Worm (Caenorhabditis elegans) whole organism, late embryonic: ENCODE results near the gene tmem-218.

Experiments used
- F13H6.1 ChIP-seq: sonication (generic microtip); optimal IDR thresholded peaks from 2 replicates; lab custom pipeline; 2016; ENCODE audit warnings: missing genetic modification characterization, missing compliant biosample characterization
- ama-1 ChIP-seq: fragments of 150-350 bp; optimal IDR thresholded peaks from 2 replicates; lab custom pipeline; 2014
- ceh-6 ChIP-seq: fragments of 200-800 bp; sonication (Bioruptor generic); optimal IDR thresholded peaks from 2 replicates; lab custom pipeline; 2018; ENCODE audit warnings: mild to moderate bottlenecking, missing genetic modification characterization, missing compliant biosample characterization
- elt-4 ChIP-seq: sonication (generic microtip); optimal IDR thresholded peaks from 2 replicates; lab custom pipeline; 2016; ENCODE audit warnings: missing genetic modification characterization, missing compliant biosample characterization
- ets-4 ChIP-seq: sonication (generic microtip); optimal IDR thresholded peaks from 2 replicates; lab custom pipeline; 2016; ENCODE audit warnings: missing genetic modification characterization, missing compliant biosample characterization
- fax-1 ChIP-seq: sonication (generic microtip); optimal IDR thresholded peaks from 2 replicates; lab custom pipeline; 2016; ENCODE audit warnings: missing genotype, missing genetic modification characterization, missing compliant biosample characterization
- lin-11 ChIP-seq: fragments of 200-800 bp; sonication (Bioruptor generic); optimal IDR thresholded peaks from 2 replicates; lab custom pipeline; 2018; ENCODE audit warnings: mild to moderate bottlenecking, missing genetic modification characterization, missing compliant biosample characterization
- rnt-1 ChIP-seq: sonication (generic microtip); optimal IDR thresholded peaks from 2 replicates; lab custom pipeline; 2016; ENCODE audit warnings: missing genetic modification characterization, missing compliant biosample characterization
- unc-42 ChIP-seq: sonication (generic microtip); optimal IDR thresholded peaks from 2 replicates; lab custom pipeline; 2016; ENCODE audit warnings: missing genotype, missing genetic modification characterization, missing compliant biosample characterization
- unc-86 ChIP-seq: sonication (generic microtip); optimal IDR thresholded peaks from 2 replicates; lab custom pipeline; 2016; ENCODE audit warnings: missing genetic modification characterization, missing compliant biosample characterization

DNA sequence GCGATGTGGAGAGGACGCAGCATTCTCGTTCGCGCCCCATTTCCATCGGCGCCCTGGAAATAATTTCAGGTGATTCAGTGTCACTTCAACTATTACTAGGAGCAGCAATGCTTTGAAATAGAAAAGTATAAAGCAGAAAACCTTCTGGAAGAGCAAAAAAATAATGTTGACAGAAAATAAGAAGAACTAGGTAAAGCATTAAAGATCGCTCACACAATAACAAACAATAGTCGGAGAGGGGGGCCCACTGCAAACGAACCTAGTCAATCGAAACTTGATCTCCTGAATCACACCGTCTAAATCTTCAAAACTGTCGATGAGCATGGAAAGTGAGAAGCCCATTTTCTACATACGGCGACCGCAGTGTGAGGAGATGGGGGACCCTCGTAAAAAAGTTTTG, 21.6 kb upstream of the tmem-218 start:
- TF ChIP-seq F13H6.1 (tag; lab: Kevin White, UChicago) (no peak), fax-1 (tag; lab: Kevin White, UChicago) (no peak), ets-4 (tag; lab: Kevin White, UChicago) (no peak), ama-1 (lab: Kevin White, UChicago) (no peak), unc-42 (tag; lab: Kevin White, UChicago) (no peak), lin-11 (tag; lab: Kevin White, UChicago) (no peak), elt-4 (no peak), rnt-1 (no peak), unc-86 (tag; lab: Kevin White, UChicago) (no peak), ceh-6 (GFP tag; lab: Kevin White, UChicago) (no peak)
